Worm (Caenorhabditis elegans) whole organism, L3 larva: ENCODE data around the gene srj-6.
A peak's percentile ranks its signal among the peaks of the same experiment; 100 is the strongest.

Experiments
- R02D3.7 ChIP-seq: fragments of 150-350 bp; optimal IDR thresholded peaks from 2 replicates; lab custom pipeline; 2014; ENCODE audit warnings: missing biosample characterization, missing genetic modification characterization
- aly-2 ChIP-seq: fragments of 150-350 bp; optimal IDR thresholded peaks from 2 replicates; lab custom pipeline; 2014; ENCODE audit warnings: missing biosample characterization, missing genetic modification characterization
- ceh-16 ChIP-seq: sonication (generic microtip); optimal IDR thresholded peaks from 2 replicates; lab custom pipeline; 2017; ENCODE audit warnings: missing biosample characterization, missing genetic modification characterization
- ceh-28 ChIP-seq: fragments of 150-350 bp; optimal IDR thresholded peaks from 2 replicates; lab custom pipeline; 2014; ENCODE audit warnings: missing biosample characterization, missing genetic modification reagents, missing genetic modification characterization
- ceh-9 ChIP-seq: sonication (generic microtip); optimal IDR thresholded peaks from 2 replicates; lab custom pipeline; 2018; ENCODE audit warnings: missing biosample characterization, missing genetic modification characterization
- elt-1 ChIP-seq: fragments of 150-350 bp; optimal IDR thresholded peaks from 2 replicates; lab custom pipeline; 2014; ENCODE audit warnings: missing biosample characterization, missing genetic modification characterization
- elt-2 ChIP-seq: sonication (generic microtip); optimal IDR thresholded peaks from 2 replicates; lab custom pipeline; 2016; ENCODE audit warnings: missing genetic modification reagents, mild to moderate bottlenecking, missing genetic modification characterization, missing compliant biosample characterization
- eor-1 ChIP-seq, 2 experiments: fragments of 150-350 bp; optimal IDR thresholded peaks; 2 replicates each; lab custom pipeline; 2014 to 2018; ENCODE audit warnings: missing biosample characterization in 2 of 2, missing genetic modification characterization in 2 of 2
- fos-1 ChIP-seq: fragments of 150-350 bp; optimal IDR thresholded peaks from 2 replicates; lab custom pipeline; 2014; ENCODE audit warnings: missing biosample characterization, missing genetic modification characterization
- hmg-11 ChIP-seq: sonication (generic microtip); optimal IDR thresholded peaks from 2 replicates; lab custom pipeline; 2016; ENCODE audit warnings: missing genetic modification characterization, missing compliant biosample characterization
- jun-1 ChIP-seq: fragments of 150-350 bp; optimal IDR thresholded peaks from 2 replicates; lab custom pipeline; 2014; ENCODE audit warnings: missing biosample characterization, missing genetic modification reagents, missing genetic modification characterization
- lin-15B ChIP-seq: fragments of 150-350 bp; optimal IDR thresholded peaks from 2 replicates; lab custom pipeline; 2014; ENCODE audit warnings: missing biosample characterization, missing genetic modification characterization
- lsy-12 ChIP-seq: sonication (generic microtip); optimal IDR thresholded peaks from 2 replicates; lab custom pipeline; 2016; ENCODE audit warnings: mild to moderate bottlenecking, missing genetic modification characterization, missing compliant biosample characterization
- mdl-1 ChIP-seq: fragments of 150-350 bp; optimal IDR thresholded peaks from 2 replicates; lab custom pipeline; 2014; ENCODE audit warnings: missing biosample characterization, missing genetic modification characterization
- nhr-11 ChIP-seq: fragments of 150-350 bp; optimal IDR thresholded peaks from 2 replicates; lab custom pipeline; 2014; ENCODE audit warnings: missing biosample characterization, missing genetic modification characterization
- nhr-12 ChIP-seq: fragments of 150-350 bp; optimal IDR thresholded peaks from 2 replicates; lab custom pipeline; 2014; ENCODE audit warnings: missing biosample characterization, missing genetic modification characterization
- nhr-23 ChIP-seq: fragments of 150-350 bp; optimal IDR thresholded peaks from 2 replicates; lab custom pipeline; 2014; ENCODE audit warnings: missing biosample characterization, missing genetic modification reagents, missing genetic modification characterization
- nhr-25 ChIP-seq: sonication (generic microtip); optimal IDR thresholded peaks from 2 replicates; lab custom pipeline; 2017; ENCODE audit warnings: missing biosample characterization, missing genetic modification characterization
- nhr-28 ChIP-seq: fragments of 150-350 bp; optimal IDR thresholded peaks from 2 replicates; lab custom pipeline; 2014; ENCODE audit warnings: missing biosample characterization, missing genetic modification characterization
- nhr-43 ChIP-seq: sonication (generic microtip); optimal IDR thresholded peaks from 2 replicates; lab custom pipeline; 2016; ENCODE audit warnings: mild to moderate bottlenecking, missing genetic modification characterization, missing compliant biosample characterization; ENCODE audit not compliant: poor library complexity, severe bottlenecking
- nhr-67 ChIP-seq: fragments of 150-350 bp; optimal IDR thresholded peaks from 2 replicates; lab custom pipeline; 2014; ENCODE audit warnings: missing biosample characterization, missing genetic modification characterization
- nhr-77 ChIP-seq: fragments of 150-350 bp; optimal IDR thresholded peaks from 2 replicates; lab custom pipeline; 2014; ENCODE audit warnings: missing biosample characterization, missing genetic modification characterization
- pha-4 ChIP-seq: fragments of 150-350 bp; optimal IDR thresholded peaks from 2 replicates; lab custom pipeline; 2014; ENCODE audit warnings: missing biosample characterization, missing genetic modification reagents, missing genetic modification characterization
- pqm-1 ChIP-seq: fragments of 150-350 bp; optimal IDR thresholded peaks from 2 replicates; lab custom pipeline; 2017; ENCODE audit warnings: missing biosample characterization, missing genetic modification characterization, inconsistent platforms
- skn-1 ChIP-seq: fragments of 150-350 bp; optimal IDR thresholded peaks from 2 replicates; lab custom pipeline; 2014; ENCODE audit warnings: missing biosample characterization, missing genetic modification characterization
- snpc-4 ChIP-seq: fragments of 150-350 bp; optimal IDR thresholded peaks from 2 replicates; lab custom pipeline; 2014; ENCODE audit warnings: missing biosample characterization, missing genetic modification characterization
- tbx-2 ChIP-seq: sonication (generic microtip); optimal IDR thresholded peaks from 2 replicates; lab custom pipeline; 2016; ENCODE audit warnings: mild to moderate bottlenecking, missing genetic modification characterization, missing compliant biosample characterization
- zag-1 ChIP-seq: fragments of 150-350 bp; optimal IDR thresholded peaks from 2 replicates; lab custom pipeline; 2014; ENCODE audit warnings: missing biosample characterization, missing genetic modification characterization
- ztf-11 ChIP-seq: fragments of 150-350 bp; optimal IDR thresholded peaks from 2 replicates; lab custom pipeline; 2014; ENCODE audit warnings: missing biosample characterization, missing genetic modification characterization
- ztf-4 ChIP-seq: fragments of 150-350 bp; optimal IDR thresholded peaks from 2 replicates; lab custom pipeline; 2014; ENCODE audit warnings: missing biosample characterization, missing genetic modification characterization

srj-6 gene

ce11 chrV:676550-677084, 22.3 kb upstream of the srj-6 start, which contains the start of the genes fbxa-72 and srx-21:
Gene fbxa-72, minus strand, starts transcription at chrV:676753.
Gene srx-21, plus strand, starts transcription at chrV:677034.
- TF ChIP-seq lin-15B (peak; percentile 21), jun-1 (no peak), tbx-2 (no peak), zag-1 (no peak), nhr-25 (tag; lab: Kevin White, UChicago) (peak; percentile 36), nhr-43 (tag; lab: Kevin White, UChicago) (peak; percentile 60), ceh-28 (tag; lab: Kevin White, UChicago) (peak; percentile 30), elt-2 (peak; percentile 28), nhr-23 (peak; percentile 62), nhr-12 (tag; lab: Kevin White, UChicago) (no peak), snpc-4 (tag; lab: Kevin White, UChicago) (peak; percentile 12)

ce11 chrV:676090-676489, 21.8 kb upstream of the srj-6 start:
- no peak for TF ChIP-seq elt-1
- peak; percentile 24 for TF ChIP-seq snpc-4 (tag; lab: Kevin White, UChicago)
- no peak for TF ChIP-seq mdl-1 (tag; lab: Kevin White, UChicago)

- no peak for TF ChIP-seq lin-15B
- TF ChIP-seq nhr-67 = no peak
- TF ChIP-seq nhr-12 (tag; lab: Kevin White, UChicago) = no peak
- TF ChIP-seq ztf-4 (tag; lab: Kevin White, UChicago) = no peak
- TF ChIP-seq nhr-25 (tag; lab: Kevin White, UChicago) = no peak
- TF ChIP-seq nhr-77 (tag; lab: Kevin White, UChicago) = no peak
- no peak for TF ChIP-seq skn-1 (tag; lab: Kevin White, UChicago)
- TF ChIP-seq nhr-23 = no peak
- no peak for TF ChIP-seq nhr-43 (tag; lab: Kevin White, UChicago)
- TF ChIP-seq elt-1 = no peak
- no peak for TF ChIP-seq pha-4 (tag; lab: Kevin White, UChicago)
- TF ChIP-seq, all 47 proteins: peak for 0
Observed at ce11 chrV:674213-674612, 19.9 kb upstream of the srj-6 start, which contains the start of gene sru-25. Gene sru-25, minus strand, starts transcription at chrV:674313.

- no peak for TF ChIP-seq ztf-4 (tag; lab: Kevin White, UChicago)
- TF ChIP-seq R02D3.7 = no peak
- no peak for TF ChIP-seq nhr-11
- no peak for TF ChIP-seq nhr-43 (tag; lab: Kevin White, UChicago)
- no peak for TF ChIP-seq aly-2 (tag; lab: Kevin White, UChicago)
- no peak for TF ChIP-seq jun-1
- no peak for TF ChIP-seq elt-1
- TF ChIP-seq eor-1 (tag; optimal IDR thresholded peaks at IDR 0.05; lab: Kevin White, UChicago) = no peak
- no peak for TF ChIP-seq lsy-12 (tag; lab: Kevin White, UChicago)
Observed at ce11 chrV:671342-671741, 17.0 kb upstream of the srj-6 start, which contains the start of gene sru-24. Gene sru-24, minus strand, starts transcription at chrV:671442.

- no peak for TF ChIP-seq zag-1
- TF ChIP-seq hmg-11 (tag; lab: Kevin White, UChicago) = no peak
- no peak for TF ChIP-seq nhr-43 (tag; lab: Kevin White, UChicago)
- TF ChIP-seq ztf-11 (tag; lab: Kevin White, UChicago) = no peak
- TF ChIP-seq ceh-28 (tag; lab: Kevin White, UChicago) = no peak
- TF ChIP-seq nhr-28 (tag; lab: Kevin White, UChicago) = no peak
- peak; percentile 16 for TF ChIP-seq pqm-1 (tag; lab: Kevin White, UChicago)
- peak; percentile 50 for TF ChIP-seq elt-2
- no peak for TF ChIP-seq ceh-16 (tag; lab: Kevin White, UChicago)
Observed at ce11 chrV:667459-667858, 13.2 kb upstream of the srj-6 start, which contains the start of gene nhr-180. Gene nhr-180, minus strand, starts transcription at chrV:667510.

- TF ChIP-seq fos-1 (no peak), R02D3.7 (no peak), ceh-9 (no peak)
Observed at ce11 chrV:664337-664847, 10.1 kb upstream of the srj-6 start, which contains the start of the genes F31F4.11 and srh-266. Gene F31F4.11, minus strand, starts transcription at chrV:664437. Gene srh-266, plus strand, starts transcription at chrV:664797.
